Worm (Caenorhabditis elegans): ENCODE data around the gene cyp-13A12.
A peak's percentile ranks its signal among the peaks of the same experiment; 100 is the strongest.

The cyp-13A12 gene

ce11 chrIII:13004316-13004715 is 20.0 kb upstream of the cyp-13A12 start:
- no peak for TF ChIP-seq D1046.2 (GFP tag; IDR thresholded peaks at IDR 0.05)
- TF ChIP-seq unc-62 (GFP tag; optimal IDR thresholded peaks at IDR 0.05 in 1 of 2) = peak in 1 of 2 experiments; percentile 9
- TF ChIP-seq unc-62 (tag; optimal IDR thresholded peaks at IDR 0.05) = no peak

- TF ChIP-seq F44E2.7 (GFP tag; IDR thresholded peaks at IDR 0.05) (no peak), ceh-28 (tag; optimal IDR thresholded peaks at IDR 0.05) (peak; percentile 36)
Observed at ce11 chrIII:13005161-13005560, 19.2 kb upstream of the cyp-13A12 start, which contains the start of gene snf-7. snf-7 (plus strand) TSS chrIII:13005461.

- TF ChIP-seq mes-2 (tag; optimal IDR thresholded peaks at IDR 0.05; ENCODE audit: poor library complexity, severe bottlenecking) (peak; percentile 3), daf-12 (tag; optimal IDR thresholded peaks at IDR 0.05) (no peak), Y5F2A.4 (GFP tag; optimal IDR thresholded peaks at IDR 0.05) (no peak), aha-1 (tag) (peak; percentile 80), jun-1 (tag; optimal IDR thresholded peaks at IDR 0.05) (no peak), unc-62 (GFP tag; optimal IDR thresholded peaks at IDR 0.05 in 1 of 2) (peak in 1 of 2 experiments; percentile 99), unc-62 (tag; optimal IDR thresholded peaks at IDR 0.05) (no peak), ceh-82 (tag; optimal IDR thresholded peaks at IDR 0.05) (no peak), nhr-28 (tag; optimal IDR thresholded peaks at IDR 0.05) (peak; percentile 44), hlh-11 (tag; optimal IDR thresholded peaks at IDR 0.05) (peak; percentile 17)
Observed at ce11 chrIII:13011927-13012326, 12.4 kb upstream of the cyp-13A12 start.

ce11 chrIII:13013912-13014311 is 10.4 kb upstream of the cyp-13A12 start:
- TF ChIP-seq F26F4.8 (GFP tag; conservative IDR thresholded peaks at IDR 0.05) (no peak), unc-62 (GFP tag; optimal IDR thresholded peaks at IDR 0.05 in 1 of 2) (peak in 1 of 2 experiments; percentile 66), unc-62 (tag; optimal IDR thresholded peaks at IDR 0.05) (no peak)

- TF ChIP-seq R02D3.7 (tag; optimal IDR thresholded peaks at IDR 0.05) (no peak), nhr-25 (tag; optimal IDR thresholded peaks at IDR 0.05; ENCODE audit: borderline replicate concordance, insufficient read depth) (peak; percentile 18), tag-97 (GFP tag; IDR thresholded peaks at IDR 0.05) (no peak), ama-1 (optimal IDR thresholded peaks at IDR 0.05) (no peak), ctbp-1 (GFP tag; IDR thresholded peaks at IDR 0.05) (peak; percentile 75; the same call in 1 of the 2 replicates), sdz-12 (GFP tag; optimal IDR thresholded peaks at IDR 0.05) (no peak), zip-11 (GFP tag; IDR thresholded peaks at IDR 0.05) (no peak), lin-15B (tag; optimal IDR thresholded peaks at IDR 0.05) (no peak), spr-3 (GFP tag; optimal IDR thresholded peaks at IDR 0.05) (peak; percentile 25), gei-8 (GFP tag; optimal IDR thresholded peaks at IDR 0.05) (no peak), mdt-29 (GFP tag; IDR thresholded peaks at IDR 0.05) (0 out of 2 replicates have a peak, but pooled peaks have one; percentile 22), pha-4 (GFP tag; IDR thresholded peaks at IDR 0.05) (peak; percentile 73), pha-4 (tag; optimal IDR thresholded peaks at IDR 0.05) (no peak), madf-9 (GFP tag; conservative IDR thresholded peaks at IDR 0.05) (no peak; the same call in 1 of the 2 replicates), F49E8.2 (tag; optimal IDR thresholded peaks at IDR 0.05; ENCODE audit: borderline replicate concordance) (peak; percentile 50), php-3 (GFP tag; IDR thresholded peaks at IDR 0.05) (peak; percentile 50; the same call in 1 of the 2 replicates), mes-2 (tag; optimal IDR thresholded peaks at IDR 0.05; ENCODE audit: poor library complexity, severe bottlenecking) (peak; percentile 75), ceh-82 (tag; optimal IDR thresholded peaks at IDR 0.05) (no peak), T26A8.4 (GFP tag; IDR thresholded peaks at IDR 0.05) (peak; percentile 83), lin-29 (GFP tag; IDR thresholded peaks at IDR 0.05) (no peak), ztf-7 (tag; optimal IDR thresholded peaks at IDR 0.05) (peak; percentile 50), egl-43 (GFP tag; IDR thresholded peaks at IDR 0.05) (peak; percentile 91), D1046.2 (GFP tag; IDR thresholded peaks at IDR 0.05) (no peak), nhr-76 (tag; optimal IDR thresholded peaks at IDR 0.05) (no peak), set-16 (GFP tag; IDR thresholded peaks at IDR 0.05) (peak; percentile 30; the same call in 1 of the 2 replicates), nhr-111 (GFP tag; optimal IDR thresholded peaks at IDR 0.05) (peak; percentile 47), mxl-3 (GFP tag; optimal IDR thresholded peaks at IDR 0.05) (peak; percentile 40), F44E2.7 (GFP tag; IDR thresholded peaks at IDR 0.05) (0 out of 2 replicates have a peak, but pooled peaks have one; percentile 26), unc-62 (GFP tag; optimal IDR thresholded peaks at IDR 0.05 in 1 of 2) (peak in 1 of 2 experiments; percentile 70), unc-62 (tag; optimal IDR thresholded peaks at IDR 0.05) (no peak), dmd-6 (GFP tag; IDR thresholded peaks at IDR 0.05) (peak; percentile 66), daf-8 (GFP tag; IDR thresholded peaks at IDR 0.05) (no peak), lin-39 (tag; optimal IDR thresholded peaks at IDR 0.05) (no peak), lim-7 (GFP tag; IDR thresholded peaks at IDR 0.05) (peak; percentile 74)
Observed at ce11 chrIII:13015754-13016317, 8.5 kb upstream of the cyp-13A12 start.

Measured in whole organism, L4 larva.